Worm (Caenorhabditis elegans): ENCODE data around the gene cpi-1.

Gene cpi-1

DNA sequence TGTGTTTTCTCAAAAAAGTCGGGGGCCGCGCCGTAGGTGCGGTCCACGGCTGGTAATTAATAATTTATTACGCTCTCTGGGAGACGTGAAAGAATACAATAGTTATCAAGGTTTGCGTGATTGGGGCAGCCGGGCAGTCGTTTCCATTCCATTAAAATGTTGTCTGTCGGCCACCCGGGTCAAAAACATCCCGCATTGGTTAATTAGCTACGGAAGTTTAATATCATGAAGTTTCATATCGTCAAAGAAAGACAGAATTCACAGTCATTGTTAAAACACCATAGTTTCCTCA is 781 bp upstream of the cpi-1 start:
- TF ChIP-seq Y95B8A.8 (GFP tag; IDR thresholded peaks at IDR 0.05), result no peak
- TF ChIP-seq zim-3 (tag; optimal IDR thresholded peaks at IDR 0.05), result no peak
- no peak for TF ChIP-seq athp-1 (tag; optimal IDR thresholded peaks at IDR 0.05)
- no peak for TF ChIP-seq snpc-4 (GFP tag; optimal IDR thresholded peaks at IDR 0.05)
- TF ChIP-seq snpc-4 (tag; optimal IDR thresholded peaks at IDR 0.05), result peak in 1 of 4 experiments; percentile 82
- TF ChIP-seq egl-18 (GFP tag; IDR thresholded peaks at IDR 0.05), result no peak
- no peak for TF ChIP-seq attf-3 (GFP tag; conservative IDR thresholded peaks at IDR 0.05)

DNA sequence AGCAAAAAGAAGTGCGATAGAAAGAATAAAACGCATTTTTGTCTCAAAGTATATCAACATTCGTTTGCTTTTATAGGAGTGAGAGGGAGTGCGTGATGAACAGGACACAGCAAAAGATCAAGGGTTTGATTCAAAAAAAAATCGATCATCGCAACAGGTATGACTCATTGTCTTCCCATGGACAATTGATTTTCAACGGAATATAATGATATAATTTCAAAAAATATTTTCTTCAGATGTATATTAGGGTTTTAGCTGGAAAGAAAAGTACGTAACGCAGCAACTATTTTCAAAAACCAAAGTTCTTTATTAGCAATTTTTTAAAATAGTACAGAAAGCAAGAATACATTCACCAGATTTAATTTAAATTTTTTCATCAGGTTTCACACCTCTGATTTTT is 1.2 kb downstream of the cpi-1 start, which contains the start of gene K08B4.7:
K08B4.7 (minus strand) TSS at position 101 of the 400 bp plus-strand sequence.
- TF ChIP-seq let-607 (tag; optimal IDR thresholded peaks at IDR 0.05) (no peak), sea-2 (GFP tag; IDR thresholded peaks at IDR 0.05) (no peak), tlf-1 (GFP tag; optimal IDR thresholded peaks at IDR 0.05) (no peak), egl-44 (GFP tag; IDR thresholded peaks at IDR 0.05) (no peak), lin-40 (tag; optimal IDR thresholded peaks at IDR 0.05) (no peak), attf-5 (GFP tag; optimal IDR thresholded peaks at IDR 0.05) (no peak), nhr-90 (tag; optimal IDR thresholded peaks at IDR 0.05) (no peak), Y95B8A.8 (GFP tag; IDR thresholded peaks at IDR 0.05) (no peak), F10E7.11 (tag; optimal IDR thresholded peaks at IDR 0.05) (no peak), ztf-25 (GFP tag; IDR thresholded peaks at IDR 0.05) (no peak), nfyb-1 (GFP tag; IDR thresholded peaks at IDR 0.05) (no peak), somi-1 (GFP tag; optimal IDR thresholded peaks at IDR 0.05) (no peak), Y67H2A.10 (GFP tag; conservative IDR thresholded peaks at IDR 0.05) (no peak), lir-1 (GFP tag; conservative IDR thresholded peaks at IDR 0.05) (no peak)

DNA sequence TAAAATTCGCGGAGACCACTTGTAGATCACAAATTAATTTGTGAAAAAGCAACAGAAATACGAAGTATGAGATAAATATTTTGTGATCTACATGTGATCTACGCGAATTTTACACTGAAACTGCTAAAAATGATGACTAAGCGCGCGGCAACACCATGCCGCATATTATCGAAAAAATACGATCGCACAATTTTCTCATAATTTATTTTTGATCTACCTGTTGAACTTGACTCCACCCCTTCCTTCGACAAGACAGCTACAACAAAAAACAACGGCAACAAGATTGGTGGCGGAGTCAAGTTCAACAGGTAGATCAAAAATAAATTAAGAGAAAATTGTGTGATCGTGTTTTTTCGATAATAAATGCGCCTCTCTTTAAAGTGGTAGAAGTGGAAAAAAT is 4.0 kb downstream of the cpi-1 start:
- peak; percentile 52 for TF ChIP-seq madf-8 (GFP tag; conservative IDR thresholded peaks at IDR 0.05)
- peak; percentile 75 for TF ChIP-seq madf-6 (GFP tag; IDR thresholded peaks at IDR 0.05)
- peak; percentile 26; the same call in 1 of the 2 replicates for TF ChIP-seq F33H1.4 (GFP tag; IDR thresholded peaks at IDR 0.05)

DNA sequence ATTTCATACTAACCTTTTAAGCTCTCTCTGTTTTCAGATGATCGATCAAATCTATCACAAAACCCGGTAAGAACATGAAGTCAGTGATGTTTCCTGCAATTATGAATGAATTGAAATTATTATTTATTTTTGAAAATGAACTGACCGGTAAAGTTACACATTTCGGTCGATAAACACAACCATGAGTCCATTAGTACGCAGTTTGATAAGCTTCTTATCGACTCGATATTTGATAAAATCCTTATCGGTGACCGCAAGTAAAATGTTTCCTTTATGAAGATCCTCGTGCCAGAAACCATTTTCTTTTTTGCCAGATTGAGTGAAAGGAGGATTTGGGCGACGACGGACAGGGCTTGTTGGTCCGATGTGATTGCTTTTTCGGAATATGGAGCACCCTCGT is 7.0 kb downstream of the cpi-1 start:
- TF ChIP-seq nhr-80 (tag; optimal IDR thresholded peaks at IDR 0.05) (peak; percentile 34), akir-1 (GFP tag; optimal IDR thresholded peaks at IDR 0.05) (no peak)

DNA sequence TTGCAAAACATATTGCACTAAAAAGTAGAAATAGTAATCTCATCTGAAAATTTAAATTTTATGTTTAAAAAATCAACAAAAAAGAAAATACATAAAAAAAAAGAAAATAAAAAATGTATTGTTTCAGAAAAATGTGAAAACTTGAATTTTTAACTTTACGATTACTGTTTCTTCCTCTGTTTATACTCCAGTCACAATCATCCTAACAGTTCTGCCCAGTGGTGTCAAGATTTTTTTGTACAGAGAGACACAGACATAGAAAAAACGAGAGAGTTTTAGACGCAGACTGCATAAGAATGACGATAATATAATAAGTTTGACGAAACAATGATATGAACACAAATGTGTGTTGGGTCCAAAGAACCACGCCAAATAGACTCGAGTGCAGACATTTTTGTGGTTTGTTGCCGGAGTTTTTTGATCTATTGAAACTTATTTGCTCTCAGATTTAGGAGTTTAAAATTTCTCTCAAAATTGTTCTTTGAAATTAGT is 9.9 kb downstream of the cpi-1 start, which contains the start of gene ugt-20:
ugt-20 (minus strand) TSS at position 51 of the 492 bp plus-strand sequence.
- TF ChIP-seq ztf-22 (GFP tag; optimal IDR thresholded peaks at IDR 0.05) (no peak), attf-5 (GFP tag; optimal IDR thresholded peaks at IDR 0.05) (peak; percentile 47), rcor-1 (GFP tag; IDR thresholded peaks at IDR 0.05) (no peak), atf-7 (tag; optimal IDR thresholded peaks at IDR 0.05) (peak; percentile 26), ccch-3 (GFP tag; optimal IDR thresholded peaks at IDR 0.05) (no peak), ztf-6 (GFP tag; IDR thresholded peaks at IDR 0.05) (no peak), somi-1 (GFP tag; optimal IDR thresholded peaks at IDR 0.05) (no peak), nfyb-1 (GFP tag; IDR thresholded peaks at IDR 0.05) (no peak), mel-28 (tag; optimal IDR thresholded peaks at IDR 0.05; ENCODE audit: borderline replicate concordance) (no peak), madf-8 (GFP tag; conservative IDR thresholded peaks at IDR 0.05) (no peak), F57C9.4 (tag; optimal IDR thresholded peaks at IDR 0.05) (no peak), B0035.1 (tag; optimal IDR thresholded peaks at IDR 0.05) (no peak), mes-4 (tag; optimal IDR thresholded peaks at IDR 0.05) (no peak), die-1 (tag; optimal IDR thresholded peaks at IDR 0.05) (no peak), lsl-1 (GFP tag; optimal IDR thresholded peaks at IDR 0.05) (no peak), B0336.3 (GFP tag; IDR thresholded peaks at IDR 0.05) (no peak), Y53G8AR.9 (GFP tag; conservative IDR thresholded peaks at IDR 0.05) (no peak), ceh-91 (GFP tag; IDR thresholded peaks at IDR 0.05) (no peak), aptf-3 (GFP tag; IDR thresholded peaks at IDR 0.05) (no peak), C06A6.2 (GFP tag; conservative IDR thresholded peaks at IDR 0.05) (no peak), tbx-9 (tag; optimal IDR thresholded peaks at IDR 0.05; ENCODE audit: borderline replicate concordance) (no peak), lin-35 (GFP tag; optimal IDR thresholded peaks at IDR 0.05) (no peak), nhr-120 (GFP tag; IDR thresholded peaks at IDR 0.05) (no peak)

All from whole organism, young adult.